Fruit fly (Drosophila melanogaster): ENCODE data around the gene UbcE2H.

DNA sequence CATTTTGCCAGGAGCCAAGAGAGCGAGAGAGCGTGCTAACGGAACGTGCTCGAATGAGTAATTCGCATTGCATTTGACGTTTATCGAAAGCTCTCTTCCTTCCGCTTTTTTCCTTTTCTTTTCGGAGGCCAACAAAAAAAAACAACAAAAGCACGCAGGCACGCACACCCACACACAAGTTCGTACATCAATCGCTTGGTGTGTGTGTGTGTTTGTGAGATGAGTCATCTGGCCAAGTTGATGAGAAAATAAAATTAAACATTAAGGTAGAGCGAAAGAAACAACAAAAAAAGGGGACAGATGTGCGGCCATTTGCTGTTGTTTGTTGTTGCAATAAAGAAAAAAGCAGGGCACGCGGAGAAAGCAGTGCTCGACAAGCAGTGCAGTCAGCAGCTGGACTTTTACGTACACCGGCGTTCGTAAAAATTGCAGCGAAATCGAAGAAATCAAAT lies 30.6 kb downstream of the UbcE2H start:
- TF ChIP-seq CG8478 (optimal IDR thresholded peaks at IDR 0.05) (no peak), CTCF (optimal IDR thresholded peaks at IDR 0.05) (no peak)

All from S2 (cell line).